Worm (Caenorhabditis elegans): ENCODE results near the gene let-19.

- TF ChIP-seq nhr-76 (tag; optimal IDR thresholded peaks at IDR 0.05) (no peak), T26A8.4 (GFP tag; IDR thresholded peaks at IDR 0.05) (no peak), sdz-12 (GFP tag; optimal IDR thresholded peaks at IDR 0.05) (no peak), nhr-25 (tag; optimal IDR thresholded peaks at IDR 0.05; ENCODE audit: borderline replicate concordance, insufficient read depth) (no peak), ztf-11 (tag; optimal IDR thresholded peaks at IDR 0.05) (no peak), cey-2 (tag; optimal IDR thresholded peaks at IDR 0.05; ENCODE audit: borderline replicate concordance, insufficient read depth) (no peak), zag-1 (tag; optimal IDR thresholded peaks at IDR 0.05) (no peak), lin-13 (GFP tag; optimal IDR thresholded peaks at IDR 0.05) (no peak)
These were observed 30.3 kb upstream of the let-19 start for ce11 chrII:8740326-8740949.

Measured in whole organism, L4 larva.